Fruit fly (Drosophila melanogaster) whole organism, embryonic: Measurements from ENCODE around the gene sloth1.
A peak's percentile ranks its signal among the peaks of the same experiment; 100 is the strongest.

ENCODE experiments used
- Antp ChIP-seq: fragments of 200-800 bp; sonication (Bioruptor generic); optimal IDR thresholded peaks from 3 replicates; lab custom pipeline; 2016; ENCODE audit warnings: missing biosample characterization, missing genetic modification characterization
- B-H2 ChIP-seq: fragments of 200-800 bp; sonication (Bioruptor generic); optimal IDR thresholded peaks from 2 replicates; lab custom pipeline; 2018; ENCODE audit warnings: missing biosample characterization, mild to moderate bottlenecking, missing genetic modification characterization
- Blimp-1 ChIP-seq: fragments of 200-800 bp; sonication (Bioruptor generic); optimal IDR thresholded peaks from 3 replicates; lab custom pipeline; 2018; ENCODE audit warnings: missing biosample characterization, missing genetic modification characterization, mild to moderate bottlenecking, moderate library complexity, missing genetic modification reagents
- CG1024 ChIP-seq: fragments of 200-800 bp; sonication (Bioruptor generic); IDR thresholded peaks from 2 replicates; pipeline ENCODE4 v1.3.6; 2022; ENCODE audit warnings: missing biosample characterization, missing genetic modification characterization
- CG10543 ChIP-seq: fragments of 200-800 bp; sonication (Bioruptor generic); optimal IDR thresholded peaks from 3 replicates; lab custom pipeline; 2017; ENCODE audit warnings: missing biosample characterization, mild to moderate bottlenecking, missing genetic modification characterization, moderate library complexity
- CG10979 ChIP-seq: fragments of 200-800 bp; sonication (Bioruptor generic); optimal IDR thresholded peaks from 2 replicates; lab custom pipeline; 2018; ENCODE audit warnings: missing biosample characterization, mild to moderate bottlenecking, missing genetic modification characterization, moderate library complexity
- CG1233 ChIP-seq: fragments of 200-800 bp; sonication (Bioruptor generic); optimal IDR thresholded peaks from 4 replicates; lab custom pipeline; 2018; ENCODE audit warnings: missing biosample characterization, mild to moderate bottlenecking, missing genetic modification characterization
- CG13123 ChIP-seq: fragments of 200-800 bp; sonication (Bioruptor generic); optimal IDR thresholded peaks from 2 replicates; lab custom pipeline; 2016; ENCODE audit warnings: missing biosample characterization, missing genetic modification characterization
- CG13894 ChIP-seq: fragments of 200-800 bp; sonication (Bioruptor generic); optimal IDR thresholded peaks from 3 replicates; lab custom pipeline; 2018; ENCODE audit warnings: missing biosample characterization, mild to moderate bottlenecking, missing genetic modification characterization, moderate library complexity
- CG2199 ChIP-seq: fragments of 200-800 bp; sonication (Bioruptor generic); IDR thresholded peaks from 3 replicates; pipeline ENCODE4 v1.3.6; 2022; ENCODE audit warnings: missing biosample characterization, missing genetic modification characterization
- CG2202 ChIP-seq: fragments of 200-800 bp; sonication (Bioruptor generic); optimal IDR thresholded peaks from 2 replicates; lab custom pipeline; 2018; ENCODE audit warnings: missing biosample characterization, mild to moderate bottlenecking, missing genetic modification characterization
- CG3163 ChIP-seq: fragments of 200-800 bp; sonication (Bioruptor generic); optimal IDR thresholded peaks from 3 replicates; lab custom pipeline; 2016; ENCODE audit warnings: missing biosample characterization, missing genetic modification characterization
- CG7839 ChIP-seq: fragments of 200-800 bp; sonication (Bioruptor generic); optimal IDR thresholded peaks from 3 replicates; lab custom pipeline; 2018; ENCODE audit warnings: missing biosample characterization, mild to moderate bottlenecking, missing genetic modification characterization, moderate library complexity
- CG9215 ChIP-seq: fragments of 200-800 bp; sonication (Bioruptor generic); IDR thresholded peaks from 2 replicates; pipeline ENCODE4 v1.3.6; 2022; ENCODE audit warnings: missing biosample characterization, missing genetic modification characterization
- CG9797 ChIP-seq: fragments of 200-800 bp; sonication (Bioruptor generic); optimal IDR thresholded peaks from 3 replicates; lab custom pipeline; 2018; ENCODE audit warnings: missing biosample characterization, mild to moderate bottlenecking, missing genetic modification characterization
- D19A ChIP-seq: fragments of 200-800 bp; optimal IDR thresholded peaks from 3 replicates; lab custom pipeline; 2019; ENCODE audit warnings: missing biosample characterization, mild to moderate bottlenecking, missing genetic modification characterization, moderate library complexity
- Deaf1 ChIP-seq: fragments of 200-800 bp; optimal IDR thresholded peaks from 3 replicates; lab custom pipeline; 2019; ENCODE audit warnings: missing biosample characterization, mild to moderate bottlenecking, missing genetic modification characterization, moderate library complexity
- Dek ChIP-seq: fragments of 200-800 bp; sonication (Bioruptor generic); optimal IDR thresholded peaks from 3 replicates; lab custom pipeline; 2019; ENCODE audit warnings: missing biosample characterization, mild to moderate bottlenecking, missing genetic modification characterization, moderate library complexity
- HLH3B ChIP-seq: fragments of 200-800 bp; sonication (Bioruptor generic); IDR thresholded peaks from 2 replicates; pipeline ENCODE4 v1.3.6; 2022; ENCODE audit warnings: missing biosample characterization, missing genetic modification characterization
- Med ChIP-seq: fragments of 200-800 bp; sonication (Bioruptor generic); peaks from one replicate; lab custom pipeline; 2016; ENCODE audit warnings: missing biosample characterization, missing genetic modification characterization, mild to moderate bottlenecking, inconsistent platforms, moderate library complexity
- Nf-YC ChIP-seq: fragments of 200-800 bp; optimal IDR thresholded peaks from 3 replicates; lab custom pipeline; 2019; ENCODE audit warnings: missing biosample characterization, mild to moderate bottlenecking, missing genetic modification characterization, moderate library complexity
- Pdp1 ChIP-seq, 2 experiments: fragments of 200-800 bp; sonication (Bioruptor generic); optimal IDR thresholded peaks; 3 replicates each; lab custom pipeline; 2016; ENCODE audit warnings: missing biosample characterization in 2 of 2, missing genetic modification characterization in 2 of 2, mild to moderate bottlenecking in 1 of 2, moderate library complexity in 1 of 2
- TFAM ChIP-seq: fragments of 200-800 bp; sonication (Bioruptor generic); optimal IDR thresholded peaks from 2 replicates; lab custom pipeline; 2017; ENCODE audit warnings: missing biosample characterization, missing genetic modification characterization, inconsistent platforms
- Trl ChIP-seq, 3 experiments: fragments of >200 bp in 2 of 3; fragments of 200-800 bp in 1 of 3; sonication (Bioruptor generic) in 1 of 3; optimal IDR thresholded peaks; 2 replicates in 1 of 3; 3 replicates in 2 of 3; lab custom pipeline; 2016 to 2017; ENCODE audit warnings: missing biosample characterization in 1 of 3, missing genetic modification characterization in 1 of 3
- Vsx1 ChIP-seq: fragments of 200-800 bp; sonication (Bioruptor generic); optimal IDR thresholded peaks from 2 replicates; lab custom pipeline; 2017; ENCODE audit warnings: missing biosample characterization, mild to moderate bottlenecking, missing genetic modification characterization, missing genetic modification reagents
- YL-1 ChIP-seq: fragments of 200-800 bp; sonication (Bioruptor generic); optimal IDR thresholded peaks from 3 replicates; lab custom pipeline; 2017; ENCODE audit warnings: missing biosample characterization, mild to moderate bottlenecking, missing genetic modification characterization
- ash1 ChIP-seq: fragments of 200-800 bp; sonication (Bioruptor generic); optimal IDR thresholded peaks from 2 replicates; lab custom pipeline; 2018; ENCODE audit warnings: missing biosample characterization, mild to moderate bottlenecking, missing genetic modification characterization
- bbx ChIP-seq: fragments of 200-800 bp; sonication (Bioruptor generic); IDR thresholded peaks from 2 replicates; pipeline ENCODE4 v1.3.6; 2022; ENCODE audit warnings: missing biosample characterization, missing genetic modification characterization; ENCODE audit not compliant: partially characterized antibody
- br ChIP-seq: fragments of >200 bp; optimal IDR thresholded peaks from 2 replicates; lab custom pipeline; 2017
- chif ChIP-seq, 2 experiments: fragments of 200-800 bp; sonication (Bioruptor generic); optimal IDR thresholded peaks; 3 replicates each; lab custom pipeline; 2016; ENCODE audit warnings: missing biosample characterization in 2 of 2, missing genetic modification characterization in 2 of 2
- chinmo ChIP-seq: fragments of 200-800 bp; sonication (Bioruptor generic); IDR thresholded peaks from 4 replicates; pipeline ENCODE4 v1.3.6; 2022; ENCODE audit warnings: missing biosample characterization, missing genetic modification characterization; ENCODE audit not compliant: partially characterized antibody
- cwo ChIP-seq: fragments of 200-800 bp; sonication (Bioruptor generic); optimal IDR thresholded peaks from 3 replicates; lab custom pipeline; 2017; ENCODE audit warnings: missing biosample characterization, missing genetic modification characterization, mild to moderate bottlenecking, moderate library complexity, missing genetic modification reagents
- dmrt99B ChIP-seq: fragments of 200-800 bp; sonication (Bioruptor generic); optimal IDR thresholded peaks from 2 replicates; lab custom pipeline; 2018; ENCODE audit warnings: missing biosample characterization, mild to moderate bottlenecking, missing genetic modification characterization, moderate library complexity
- dysf ChIP-seq: fragments of 200-800 bp; sonication (Bioruptor generic); IDR thresholded peaks from 3 replicates; pipeline ENCODE4 v1.3.6; 2022; ENCODE audit warnings: missing biosample characterization, missing genetic modification characterization
- eve ChIP-seq, 2 experiments: fragments of >200 bp; optimal IDR thresholded peaks; 2 replicates each; lab custom pipeline; 2017; ENCODE audit warnings: missing biosample characterization in 2 of 2, missing genetic modification characterization in 2 of 2
- exex ChIP-seq: fragments of 200-800 bp; sonication (Bioruptor generic); optimal IDR thresholded peaks from 4 replicates; lab custom pipeline; 2018; ENCODE audit warnings: missing biosample characterization, mild to moderate bottlenecking, missing genetic modification characterization, moderate library complexity
- ftz-f1 ChIP-seq: fragments of 200-800 bp; sonication (Bioruptor generic); optimal IDR thresholded peaks from 2 replicates; lab custom pipeline; 2016; ENCODE audit warnings: missing biosample characterization, missing genetic modification characterization
- gro ChIP-seq: fragments of 200-800 bp; sonication (Bioruptor generic); optimal IDR thresholded peaks from 2 replicates; lab custom pipeline; 2016; ENCODE audit warnings: missing biosample characterization, missing genetic modification characterization
- kah ChIP-seq: fragments of 200-800 bp; sonication (Bioruptor generic); optimal IDR thresholded peaks from 2 replicates; lab custom pipeline; 2018; ENCODE audit warnings: missing biosample characterization, mild to moderate bottlenecking, missing genetic modification characterization
- ken ChIP-seq: fragments of 200-800 bp; sonication (Bioruptor generic); IDR thresholded peaks from 3 replicates; pipeline ENCODE4 v1.3.6; 2022; ENCODE audit warnings: missing biosample characterization, missing genetic modification characterization
- kni ChIP-seq: fragments of 200-800 bp; sonication (Bioruptor generic); optimal IDR thresholded peaks from 3 replicates; lab custom pipeline; 2017; ENCODE audit warnings: mild to moderate bottlenecking, missing biosample characterization, missing genetic modification reagents, missing genetic modification characterization
- pfk ChIP-seq: fragments of 200-800 bp; sonication (Bioruptor generic); optimal IDR thresholded peaks from 2 replicates; lab custom pipeline; 2018; ENCODE audit warnings: missing biosample characterization, mild to moderate bottlenecking, missing genetic modification characterization, moderate library complexity
- slou ChIP-seq: fragments of 200-800 bp; sonication (Bioruptor generic); optimal IDR thresholded peaks from 3 replicates; lab custom pipeline; 2016; ENCODE audit warnings: missing biosample characterization, missing genetic modification characterization
- sqz ChIP-seq: fragments of 200-800 bp; sonication (Bioruptor generic); optimal IDR thresholded peaks from 3 replicates; lab custom pipeline; 2018; ENCODE audit warnings: missing biosample characterization, mild to moderate bottlenecking, missing genetic modification characterization
- sug ChIP-seq: fragments of 200-800 bp; optimal IDR thresholded peaks from 2 replicates; lab custom pipeline; 2019; ENCODE audit warnings: missing biosample characterization, mild to moderate bottlenecking, missing genetic modification characterization, moderate library complexity
- ttk ChIP-seq: fragments of 200-800 bp; sonication (Bioruptor generic); IDR thresholded peaks from 2 replicates; pipeline ENCODE4 v2.1.2; 2022; ENCODE audit warnings: missing biosample characterization, missing genetic modification characterization
- vfl ChIP-seq: fragments of 200-800 bp; sonication (Bioruptor generic); optimal IDR thresholded peaks from 2 replicates; lab custom pipeline; 2016; ENCODE audit warnings: missing biosample characterization, missing genetic modification characterization
- vnd ChIP-seq: fragments of 200-800 bp; sonication (Bioruptor generic); IDR thresholded peaks from 3 replicates; pipeline ENCODE4 v1.3.6; 2022; ENCODE audit warnings: missing biosample characterization, missing genetic modification characterization; ENCODE audit not compliant: partially characterized antibody
- yki ChIP-seq: fragments of >200 bp; optimal IDR thresholded peaks from 3 replicates; lab custom pipeline; 2018

The sloth1 gene

dm6 chrX:6996965-6997652 lies 14.0 kb upstream of the sloth1 start (continued):
- TF ChIP-seq yki (lab: Kevin White, UChicago) (peak; percentile 7), CG3163 (no peak), Antp (GFP tag; lab: Kevin White, UChicago) (no peak), dmrt99B (no peak), ken (GFP tag; lab: Robert Waterston, UW) (no peak), CG10979 (tag; lab: Kevin White, UChicago) (no peak), bbx (GFP tag; lab: Robert Waterston, UW) (no peak), dysf (GFP tag; lab: Robert Waterston, UW) (no peak), kni (GFP tag; lab: Kevin White, UChicago) (peak; percentile 68), CG1233 (GFP tag; lab: Kevin White, UChicago) (no peak), B-H2 (peak; percentile 10), CG2202 (tag; lab: Kevin White, UChicago) (no peak), CG1024 (GFP tag; lab: Robert Waterston, UW) (no peak), Blimp-1 (GFP tag; lab: Kevin White, UChicago) (no peak), chinmo (GFP tag; lab: Robert Waterston, UW) (no peak), kah (peak; percentile 66), cwo (GFP tag; lab: Kevin White, UChicago) (peak; percentile 15), Med (GFP tag; lab: Kevin White, UChicago) (peak; percentile 51), CG13894 (tag; lab: Kevin White, UChicago) (peak; percentile 81), TFAM (no peak), sqz (GFP tag; lab: Kevin White, UChicago) (peak; percentile 47), sug (tag; lab: Kevin White, UChicago) (peak; percentile 88), D19A (peak; percentile 8), Nf-YC (tag; lab: Kevin White, UChicago) (no peak), Vsx1 (GFP tag; lab: Kevin White, UChicago) (peak; percentile 57), CG9797 (GFP tag; lab: Kevin White, UChicago) (no peak), CG10543 (peak; percentile 44), slou (no peak), Dek (no peak), pfk (GFP tag; lab: Kevin White, UChicago) (peak; percentile 75), CG2199 (GFP tag; lab: Robert Waterston, UW) (0 out of 3 replicates have a peak, but pooled peaks have one; percentile 19), gro (peak; percentile 0), CG13123 (GFP tag; lab: Kevin White, UChicago) (no peak), CG7839 (tag; lab: Kevin White, UChicago) (no peak), chif (GFP tag; optimal IDR thresholded peaks at IDR 0.05; lab: Kevin White, UChicago) (no peak), ttk (GFP tag; lab: Robert Waterston, UW) (no peak), ash1 (peak; percentile 51), Pdp1 (GFP tag; optimal IDR thresholded peaks at IDR 0.05; lab: Kevin White, UChicago) (peak in 1 of 2 experiments; percentile 97), ftz-f1 (peak; percentile 48), vnd (peak; percentile 40; the same call in 2 of the 3 replicates), br (no peak), vfl (GFP tag; lab: Kevin White, UChicago) (peak; percentile 5), YL-1 (GFP tag; lab: Kevin White, UChicago) (no peak), Deaf1 (tag; lab: Kevin White, UChicago) (peak; percentile 70), HLH3B (GFP tag; lab: Robert Waterston, UW) (no peak), Trl (optimal IDR thresholded peaks at IDR 0.05; lab: Kevin White, UChicago) (peak; percentile 53 to 59), Trl (GFP tag; optimal IDR thresholded peaks at IDR 0.05; lab: Kevin White, UChicago) (no peak), exex (tag; lab: Kevin White, UChicago) (peak; percentile 97), eve (GFP tag; optimal IDR thresholded peaks at IDR 0.05; lab: Kevin White, UChicago) (no peak), CG9215 (GFP tag; lab: Robert Waterston, UW) (no peak)
